Worm (Caenorhabditis elegans): Measurements from ENCODE around the gene srsx-2.

DNA sequence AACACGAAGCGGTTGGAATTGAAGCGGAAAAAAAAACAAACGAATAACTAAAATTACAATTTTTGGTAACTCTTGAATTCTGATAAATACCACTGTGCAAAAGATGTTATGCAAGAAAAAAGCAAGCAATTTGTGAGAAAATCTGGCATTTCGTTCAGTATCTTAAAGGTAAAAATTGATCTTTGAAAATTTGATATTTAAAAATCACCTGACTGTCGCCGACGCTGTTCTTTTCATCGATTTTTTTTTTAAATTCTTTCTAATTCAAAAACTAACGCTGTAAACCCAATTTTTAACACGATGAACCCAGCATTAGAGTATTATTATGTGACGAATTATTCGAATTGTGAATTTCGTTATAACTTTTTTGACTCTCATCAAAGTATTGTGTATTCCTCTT is 35.5 kb upstream of the srsx-2 start, which contains the start of gene srh-123:
- TF ChIP-seq nhr-6 (tag; optimal IDR thresholded peaks at IDR 0.05) (no peak), egl-27 (tag; optimal IDR thresholded peaks at IDR 0.05) (no peak)
